Worm (Caenorhabditis elegans) whole organism, young adult: ENCODE measurements around the gene K09E4.4.
A peak's percentile ranks its signal among the peaks of the same experiment; 100 is the strongest.

Experiments used
- egrh-3 ChIP-seq: fragments of 200-800 bp; sonication (Bioruptor generic); IDR thresholded peaks from 2 replicates; pipeline ENCODE4 v1.3.6; 2022; ENCODE audit warnings: missing genetic modification reagents, missing genetic modification characterization, missing compliant biosample characterization
- lag-1 ChIP-seq: fragments of 200-800 bp; sonication (Bioruptor generic); IDR thresholded peaks from 2 replicates; pipeline ENCODE4 v1.3.6; 2022; ENCODE audit warnings: missing genetic modification reagents, missing genetic modification characterization, missing compliant biosample characterization
- mxl-1 ChIP-seq: sonication (generic microtip); optimal IDR thresholded peaks from 2 replicates; lab custom pipeline; 2016; ENCODE audit warnings: missing genetic modification characterization, missing compliant biosample characterization
- snpc-4 ChIP-seq, 5 experiments: fragments of 150-350 bp in 1 of 5; sonication (generic microtip) in 4 of 5; optimal IDR thresholded peaks; 2 replicates each; lab custom pipeline; 2014 to 2018; ENCODE audit warnings: missing genetic modification characterization in 5 of 5, missing biosample characterization in 3 of 5, antibody characterized with exemption in 2 of 5, mild to moderate bottlenecking in 2 of 5, missing compliant biosample characterization in 2 of 5, missing genotype in 2 of 5, moderate library complexity in 2 of 5, missing genetic modification reagents in 1 of 5

DNA sequence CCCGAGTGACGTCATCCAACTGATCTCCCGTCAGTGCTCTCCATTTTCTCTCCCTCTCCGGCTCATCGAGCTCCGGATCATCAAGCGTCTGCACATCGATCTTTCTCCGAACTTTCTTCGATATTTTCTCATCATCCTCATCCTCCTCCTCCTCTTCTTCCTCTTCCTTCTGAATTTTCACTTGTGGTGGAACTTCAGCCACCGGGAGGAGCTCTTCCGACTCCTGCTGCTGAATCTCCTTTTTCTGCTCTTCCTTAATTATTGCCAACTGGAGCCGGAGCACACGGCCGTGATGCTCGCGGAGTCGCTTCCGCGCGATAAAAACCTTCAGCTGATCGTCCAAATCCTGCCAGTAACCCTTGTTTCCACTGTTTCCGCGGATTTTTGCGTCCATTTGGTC lies 14.3 kb upstream of the K09E4.4 start:
- TF ChIP-seq lag-1 (GFP tag; lab: Robert Waterston, UW) (no peak), mxl-1 (tag; lab: Kevin White, UChicago) (no peak), snpc-4 (GFP tag; optimal IDR thresholded peaks at IDR 0.05; lab: Kevin White, UChicago) (no peak), snpc-4 (tag; optimal IDR thresholded peaks at IDR 0.05; lab: Kevin White, UChicago) (no peak), egrh-3 (GFP tag; lab: Robert Waterston, UW) (peak; percentile 24; the same call in 1 of the 2 replicates)
